Worm (Caenorhabditis elegans): ENCODE measurements around the gene cul-5.

ce11 chrV:10212027-10212426, 32.7 kb downstream of the cul-5 start, which contains the start of gene zhit-3:
- TF ChIP-seq cey-2 (tag; optimal IDR thresholded peaks at IDR 0.05; ENCODE audit: borderline replicate concordance, insufficient read depth): no peak
- no peak for TF ChIP-seq ztf-11 (tag; optimal IDR thresholded peaks at IDR 0.05)
- TF ChIP-seq lin-39 (tag; optimal IDR thresholded peaks at IDR 0.05): no peak
- no peak for TF ChIP-seq dmd-9 (GFP tag; IDR thresholded peaks at IDR 0.05)
- TF ChIP-seq nhr-111 (GFP tag; optimal IDR thresholded peaks at IDR 0.05): no peak
- no peak for TF ChIP-seq nhr-77 (tag; optimal IDR thresholded peaks at IDR 0.05)
- no peak for TF ChIP-seq unc-62 (GFP tag; optimal IDR thresholded peaks at IDR 0.05 in 1 of 2)
- no peak for TF ChIP-seq unc-62 (tag; optimal IDR thresholded peaks at IDR 0.05)
- TF ChIP-seq snpc-4 (tag; optimal IDR thresholded peaks at IDR 0.05): no peak
- TF ChIP-seq ces-1 (GFP tag; optimal IDR thresholded peaks at IDR 0.05): no peak
- no peak for TF ChIP-seq unc-130 (GFP tag; optimal IDR thresholded peaks at IDR 0.05)
- TF ChIP-seq zag-1 (tag; optimal IDR thresholded peaks at IDR 0.05): no peak
- no peak for TF ChIP-seq daf-12 (tag; optimal IDR thresholded peaks at IDR 0.05)
